Fruit fly (Drosophila melanogaster): ENCODE measurements around the gene CG14322.

CG14322 gene

dm6 chr3R:17706971-17707406 lies 59.5 kb downstream of the CG14322 start (continued):
- TF ChIP-seq mld (GFP tag; IDR thresholded peaks at IDR 0.05; ENCODE audit: partially characterized antibody), result 0 out of 3 replicates have a peak, but pooled peaks have one; percentile 9
- TF ChIP-seq CG7987 (GFP tag; optimal IDR thresholded peaks at IDR 0.05), result peak; percentile 85
- peak; percentile 14 for TF ChIP-seq sug (tag; optimal IDR thresholded peaks at IDR 0.05)
- peak; percentile 9 for TF ChIP-seq Blimp-1 (GFP tag; optimal IDR thresholded peaks at IDR 0.05)
- TF ChIP-seq rib (GFP tag; IDR thresholded peaks at IDR 0.05), result peak; percentile 65; the same call in 1 of the 2 replicates
- TF ChIP-seq ci (GFP tag; IDR thresholded peaks at IDR 0.05), result 0 out of 3 replicates have a peak, but pooled peaks have one; percentile 50
- TF ChIP-seq Deaf1 (tag; optimal IDR thresholded peaks at IDR 0.05), result peak; percentile 36
- peak; percentile 90 for TF ChIP-seq CG12769 (tag; optimal IDR thresholded peaks at IDR 0.05)
- peak; percentile 49 for TF ChIP-seq sd (tag; optimal IDR thresholded peaks at IDR 0.05)
- TF ChIP-seq lab (GFP tag; optimal IDR thresholded peaks at IDR 0.05), result peak; percentile 54
- peak; percentile 48 for TF ChIP-seq kni (GFP tag; optimal IDR thresholded peaks at IDR 0.05)
- TF ChIP-seq sens (GFP tag), result peak; percentile 68
- peak in 1 of 2 experiments; percentile 24 for TF ChIP-seq Eip74EF (GFP tag; optimal IDR thresholded peaks at IDR 0.05)
- TF ChIP-seq HmgD (GFP tag; optimal IDR thresholded peaks at IDR 0.05), result no peak
- peak; percentile 26 for TF ChIP-seq CG18599 (GFP tag; optimal IDR thresholded peaks at IDR 0.05)
- no peak for TF ChIP-seq HLH4C (GFP tag; IDR thresholded peaks at IDR 0.05; ENCODE audit: partially characterized antibody)
- TF ChIP-seq dmrt99B (tag; optimal IDR thresholded peaks at IDR 0.05), result no peak
- peak; percentile 65 for TF ChIP-seq CG10543 (GFP tag; optimal IDR thresholded peaks at IDR 0.05)
- peak; percentile 98 for TF ChIP-seq cwo (GFP tag; optimal IDR thresholded peaks at IDR 0.05)
- TF ChIP-seq CG6175 (GFP tag; IDR thresholded peaks at IDR 0.05), result 0 out of 3 replicates have a peak, but pooled peaks have one; percentile 35

dm6 chr3R:17707799-17708198 lies 60.3 kb downstream of the CG14322 start:
- TF ChIP-seq CG42726 (GFP tag; IDR thresholded peaks at IDR 0.05; ENCODE audit: partially characterized antibody) (no peak), vvl (GFP tag; IDR thresholded peaks at IDR 0.05) (0 out of 2 replicates have a peak, but pooled peaks have one; percentile 6), CG1024 (GFP tag; IDR thresholded peaks at IDR 0.05) (no peak), Med (GFP tag) (peak; percentile 59), CG13775 (GFP tag; optimal IDR thresholded peaks at IDR 0.05) (no peak), Pdp1 (GFP tag; optimal IDR thresholded peaks at IDR 0.05) (no peak), tgo (GFP tag; IDR thresholded peaks at IDR 0.05) (no peak), Ets97D (GFP tag; optimal IDR thresholded peaks at IDR 0.05) (no peak), CG13287 (GFP tag; IDR thresholded peaks at IDR 0.05; ENCODE audit: partially characterized antibody) (no peak), CG30431 (GFP tag; optimal IDR thresholded peaks at IDR 0.05) (no peak), Spps (tag; optimal IDR thresholded peaks at IDR 0.05) (no peak), slbo (GFP tag; IDR thresholded peaks at IDR 0.05) (no peak), luna (GFP tag; optimal IDR thresholded peaks at IDR 0.05) (no peak), H2.0 (GFP tag; IDR thresholded peaks at IDR 0.05) (0 out of 2 replicates have a peak, but pooled peaks have one; percentile 5), CG11723 (GFP tag; optimal IDR thresholded peaks at IDR 0.05) (no peak), CG10431 (GFP tag; optimal IDR thresholded peaks at IDR 0.05) (no peak), CG30403 (GFP tag; optimal IDR thresholded peaks at IDR 0.05) (no peak), ham (GFP tag; IDR thresholded peaks at IDR 0.05) (no peak), ttk (GFP tag; IDR thresholded peaks at IDR 0.05) (no peak), NC2α (GFP tag; optimal IDR thresholded peaks at IDR 0.05) (no peak), CG14860 (GFP tag; IDR thresholded peaks at IDR 0.05; ENCODE audit: partially characterized antibody) (0 out of 3 replicates have a peak, but pooled peaks have one; percentile 27), CG6689 (GFP tag; IDR thresholded peaks at IDR 0.05) (no peak), gsb (GFP tag; IDR thresholded peaks at IDR 0.05) (no peak), Ravus (GFP tag; IDR thresholded peaks at IDR 0.05) (no peak), btn (GFP tag; optimal IDR thresholded peaks at IDR 0.05) (no peak), ci (GFP tag; IDR thresholded peaks at IDR 0.05) (0 out of 3 replicates have a peak, but pooled peaks have one; percentile 29), Hr3 (GFP tag; optimal IDR thresholded peaks at IDR 0.05) (no peak), CG1529 (GFP tag; optimal IDR thresholded peaks at IDR 0.05) (no peak), CG34422 (GFP tag; IDR thresholded peaks at IDR 0.05) (no peak), nau (GFP tag; optimal IDR thresholded peaks at IDR 0.05) (no peak), crol (GFP tag; IDR thresholded peaks at IDR 0.05) (no peak)
